Worm (Caenorhabditis elegans) whole organism, L4 larva: ENCODE measurements around the gene rsp-7.

Experiments
- cey-2 ChIP-seq: sonication (generic microtip); optimal IDR thresholded peaks from 3 replicates; lab custom pipeline; 2017; ENCODE audit warnings: missing genetic modification characterization, mild to moderate bottlenecking, missing compliant biosample characterization, antibody characterized with exemption, borderline replicate concordance; ENCODE audit not compliant: insufficient read depth
- nhr-11 ChIP-seq: fragments of 150-350 bp; optimal IDR thresholded peaks from 2 replicates; lab custom pipeline; 2014; ENCODE audit warnings: missing biosample characterization, missing genetic modification characterization
- php-3 ChIP-seq: fragments of 200-800 bp; sonication (Bioruptor generic); IDR thresholded peaks from 2 replicates; pipeline ENCODE4 v1.3.6; 2022; ENCODE audit warnings: missing genetic modification reagents, missing genetic modification characterization, missing compliant biosample characterization

DNA sequence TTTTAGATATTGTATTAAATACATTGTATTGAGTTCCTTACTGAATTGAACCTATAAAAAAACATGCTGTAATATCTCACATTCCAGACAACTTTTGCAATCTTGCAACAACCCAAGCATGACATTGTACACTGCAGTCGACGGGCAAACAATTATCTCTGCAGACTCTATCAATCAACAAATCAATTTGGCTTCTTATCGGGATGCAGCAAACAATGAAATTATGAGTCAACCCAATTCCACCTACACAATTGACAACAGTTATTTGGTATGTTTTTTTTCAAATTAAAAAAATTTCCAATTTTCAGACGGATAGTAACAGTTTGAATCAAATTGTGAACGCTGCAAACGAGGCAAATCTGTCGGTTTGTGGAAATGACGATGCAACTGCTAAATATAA, 28.1 kb upstream of the rsp-7 start:
- TF ChIP-seq php-3 (GFP tag; lab: Robert Waterston, UW) = no peak
- no peak for TF ChIP-seq nhr-11
- no peak for TF ChIP-seq cey-2
